Worm (Caenorhabditis elegans): ENCODE data around the gene Y79H2A.3.
"Not testable (repeated sequence)": the region's sequence is repeated elsewhere in the genome, so short reads cannot be mapped to it uniquely, and the experiment has no call there.

DNA sequence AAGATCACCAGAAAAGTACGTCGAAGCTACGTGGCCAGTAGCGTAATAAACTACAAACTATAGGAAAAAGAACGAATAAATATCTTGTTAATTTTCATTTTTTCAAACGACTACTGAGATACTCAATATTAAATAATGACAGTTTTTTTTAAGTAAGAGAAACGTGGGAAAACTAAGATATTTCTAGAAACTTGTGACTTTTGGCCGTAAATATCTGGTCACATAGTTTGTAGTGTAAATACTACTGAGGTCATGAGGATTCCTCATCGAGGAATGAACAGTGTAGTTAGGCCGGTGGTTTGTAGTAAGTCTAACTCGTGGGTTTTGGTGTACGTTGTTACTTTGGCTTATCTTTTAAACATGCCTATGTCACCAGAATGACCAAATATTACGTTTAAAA, 47.1 kb downstream of the Y79H2A.3 start:
- TF ChIP-seq pqm-1 (tag; optimal IDR thresholded peaks at IDR 0.05); Y75B8A.6 (GFP tag; IDR thresholded peaks at IDR 0.05); dmd-8 (GFP tag; IDR thresholded peaks at IDR 0.05); unc-62 (GFP tag; optimal IDR thresholded peaks at IDR 0.05 in 1 of 2); unc-62 (tag; optimal IDR thresholded peaks at IDR 0.05): not testable (repeated sequence)
